Worm (Caenorhabditis elegans) whole organism, L1 larva: Measurements from ENCODE around the gene phf-30.

Source experiments
- C16A3.4 ChIP-seq: fragments of 150-350 bp; optimal IDR thresholded peaks from 2 replicates; lab custom pipeline; 2014; ENCODE audit warnings: missing biosample characterization, missing genetic modification characterization
- F16B12.6 ChIP-seq: fragments of 150-350 bp; optimal IDR thresholded peaks from 2 replicates; lab custom pipeline; 2014; ENCODE audit warnings: missing biosample characterization, missing genetic modification characterization
- Y116A8C.19 ChIP-seq: sonication (generic microtip); optimal IDR thresholded peaks from 2 replicates; lab custom pipeline; 2016; ENCODE audit warnings: missing compliant biosample characterization, missing genetic modification characterization, borderline replicate concordance
- aha-1 ChIP-seq: fragments of 150-350 bp; optimal IDR thresholded peaks from 2 replicates; lab custom pipeline; 2014; ENCODE audit warnings: missing biosample characterization, missing genetic modification characterization
- ama-1 ChIP-seq: fragments of 150-350 bp; optimal IDR thresholded peaks from 2 replicates; lab custom pipeline; 2014
- blmp-1 ChIP-seq: fragments of 150-350 bp; optimal IDR thresholded peaks from 2 replicates; lab custom pipeline; 2014; ENCODE audit warnings: missing biosample characterization, missing genetic modification characterization
- ceh-8 ChIP-seq: fragments of 200-800 bp; sonication (Bioruptor generic); optimal IDR thresholded peaks from 2 replicates; lab custom pipeline; 2018; ENCODE audit warnings: mild to moderate bottlenecking, missing genetic modification characterization, moderate library complexity, missing compliant biosample characterization
- ceh-82 ChIP-seq, 3 experiments: fragments of 150-350 bp in 1 of 3; sonication (generic microtip) in 2 of 3; optimal IDR thresholded peaks; 2 replicates each; lab custom pipeline; 2014 to 2017; ENCODE audit warnings: missing biosample characterization in 3 of 3, missing genetic modification characterization in 3 of 3
- ceh-88 ChIP-seq: fragments of 200-800 bp; sonication (Bioruptor generic); IDR thresholded peaks from 2 replicates; pipeline ENCODE4 v1.3.6; 2022; ENCODE audit warnings: missing genetic modification characterization, missing compliant biosample characterization
- ces-1 ChIP-seq: fragments of 150-350 bp; optimal IDR thresholded peaks from 2 replicates; lab custom pipeline; 2014; ENCODE audit warnings: missing biosample characterization, missing genetic modification reagents, missing genetic modification characterization
- dsc-1 ChIP-seq: sonication (generic microtip); optimal IDR thresholded peaks from 2 replicates; lab custom pipeline; 2016; ENCODE audit warnings: mild to moderate bottlenecking, missing genetic modification characterization, missing compliant biosample characterization
- efl-3 ChIP-seq: fragments of 200-800 bp; sonication (Bioruptor generic); optimal IDR thresholded peaks from 2 replicates; lab custom pipeline; 2018; ENCODE audit warnings: mild to moderate bottlenecking, missing genetic modification characterization, missing compliant biosample characterization
- egl-13 ChIP-seq: sonication (generic microtip); optimal IDR thresholded peaks from 2 replicates; lab custom pipeline; 2016; ENCODE audit warnings: missing genotype, missing genetic modification reagents, missing genetic modification characterization, missing compliant biosample characterization
- egl-27 ChIP-seq, 2 experiments: fragments of 150-350 bp in 1 of 2; sonication (generic microtip); optimal IDR thresholded peaks; 3 replicates each; lab custom pipeline; 2017 to 2018; ENCODE audit warnings: missing biosample characterization in 2 of 2, missing genetic modification characterization in 2 of 2, missing genetic modification reagents in 2 of 2
- elt-2 ChIP-seq: sonication (generic microtip); optimal IDR thresholded peaks from 2 replicates; lab custom pipeline; 2016; ENCODE audit warnings: missing genetic modification characterization, mild to moderate bottlenecking, inconsistent platforms, missing compliant biosample characterization, missing genetic modification reagents
- elt-3 ChIP-seq, 6 experiments: fragments of 150-350 bp in 1 of 6; sonication (generic microtip); optimal IDR thresholded peaks; 2 replicates each; lab custom pipeline; 2017 to 2018; ENCODE audit warnings: missing biosample characterization in 6 of 6, missing genetic modification characterization in 6 of 6, inconsistent platforms in 1 of 6
- fkh-8 ChIP-seq: sonication (generic microtip); optimal IDR thresholded peaks from 2 replicates; lab custom pipeline; 2016; ENCODE audit warnings: mild to moderate bottlenecking, missing genetic modification characterization, missing compliant biosample characterization
- grh-1 ChIP-seq: fragments of 200-800 bp; sonication (Bioruptor generic); IDR thresholded peaks from 2 replicates; pipeline ENCODE4 v1.3.6; 2022; ENCODE audit warnings: missing genetic modification reagents, missing genetic modification characterization, missing compliant biosample characterization
- hlh-4 ChIP-seq: sonication (generic microtip); optimal IDR thresholded peaks from 2 replicates; lab custom pipeline; 2016; ENCODE audit warnings: mild to moderate bottlenecking, missing genetic modification characterization, missing compliant biosample characterization
- isw-1 ChIP-seq: fragments of 200-800 bp; sonication (Bioruptor generic); IDR thresholded peaks from 2 replicates; pipeline ENCODE4 v1.3.6; 2022; ENCODE audit warnings: missing genetic modification characterization, missing compliant biosample characterization
- jun-1 ChIP-seq: fragments of 150-350 bp; optimal IDR thresholded peaks from 2 replicates; lab custom pipeline; 2014; ENCODE audit warnings: missing biosample characterization, missing genetic modification reagents, missing genetic modification characterization
- lin-13 ChIP-seq: fragments of 150-350 bp; optimal IDR thresholded peaks from 2 replicates; lab custom pipeline; 2014; ENCODE audit warnings: missing biosample characterization, missing genetic modification reagents, missing genetic modification characterization
- lin-14 ChIP-seq: fragments of 200-800 bp; sonication (Bioruptor generic); optimal IDR thresholded peaks from 2 replicates; lab custom pipeline; 2018; ENCODE audit warnings: mild to moderate bottlenecking, missing genetic modification characterization, moderate library complexity, missing compliant biosample characterization
- lin-35 ChIP-seq, 2 experiments: fragments of 150-350 bp; optimal IDR thresholded peaks; 2 replicates each; lab custom pipeline; 2014; ENCODE audit warnings: missing biosample characterization in 2 of 2, missing genetic modification characterization in 2 of 2, missing genetic modification reagents in 2 of 2
- lsy-2 ChIP-seq, 2 experiments: fragments of 150-350 bp; optimal IDR thresholded peaks; 2 replicates each; lab custom pipeline; 2014; ENCODE audit warnings: missing biosample characterization in 2 of 2, missing genetic modification characterization in 2 of 2
- mab-9 ChIP-seq: fragments of 200-800 bp; sonication (Bioruptor generic); IDR thresholded peaks from 2 replicates; pipeline ENCODE4 v1.3.6; 2022; ENCODE audit warnings: missing genetic modification reagents, missing genetic modification characterization, missing compliant biosample characterization
- mdl-1 ChIP-seq, 2 experiments: fragments of 150-350 bp; optimal IDR thresholded peaks; 2 replicates each; lab custom pipeline; 2014 to 2017; ENCODE audit warnings: missing biosample characterization in 2 of 2, missing genetic modification characterization in 2 of 2, inconsistent platforms in 1 of 2
- mef-2 ChIP-seq: fragments of 150-350 bp; optimal IDR thresholded peaks from 2 replicates; lab custom pipeline; 2014; ENCODE audit warnings: missing biosample characterization, missing genetic modification characterization
- nhr-11 ChIP-seq: fragments of 150-350 bp; optimal IDR thresholded peaks from 2 replicates; lab custom pipeline; 2014; ENCODE audit warnings: missing biosample characterization, missing genetic modification characterization
- nhr-20 ChIP-seq: sonication (generic microtip); optimal IDR thresholded peaks from 2 replicates; lab custom pipeline; 2016; ENCODE audit warnings: mild to moderate bottlenecking, missing genetic modification characterization, missing compliant biosample characterization
- nhr-237 ChIP-seq: fragments of 150-350 bp; optimal IDR thresholded peaks from 2 replicates; lab custom pipeline; 2014; ENCODE audit warnings: missing biosample characterization, missing genetic modification characterization
- nhr-28 ChIP-seq: fragments of 150-350 bp; optimal IDR thresholded peaks from 2 replicates; lab custom pipeline; 2014; ENCODE audit warnings: missing biosample characterization, missing genetic modification characterization
- nhr-47 ChIP-seq: sonication (generic microtip); optimal IDR thresholded peaks from 2 replicates; lab custom pipeline; 2016; ENCODE audit warnings: mild to moderate bottlenecking, missing genetic modification characterization, moderate library complexity, missing compliant biosample characterization
- nhr-76 ChIP-seq: sonication (generic microtip); optimal IDR thresholded peaks from 2 replicates; lab custom pipeline; 2017; ENCODE audit warnings: missing biosample characterization, missing genetic modification characterization
- nhr-77 ChIP-seq: fragments of 150-350 bp; optimal IDR thresholded peaks from 2 replicates; lab custom pipeline; 2014; ENCODE audit warnings: missing biosample characterization, missing genetic modification characterization
- nhr-85 ChIP-seq: sonication (generic microtip); peaks from one replicate; lab custom pipeline; 2016; ENCODE audit warnings: missing genetic modification characterization, inconsistent platforms, missing compliant biosample characterization
- nhr-90 ChIP-seq: sonication (generic microtip); optimal IDR thresholded peaks from 2 replicates; lab custom pipeline; 2016; ENCODE audit warnings: mild to moderate bottlenecking, missing genetic modification characterization, missing compliant biosample characterization; ENCODE audit not compliant: poor library complexity
- pag-3 ChIP-seq: sonication (generic microtip); optimal IDR thresholded peaks from 2 replicates; lab custom pipeline; 2017; ENCODE audit warnings: missing genetic modification characterization, mild to moderate bottlenecking, missing compliant biosample characterization, antibody characterized with exemption, borderline replicate concordance; ENCODE audit not compliant: insufficient read depth
- pqm-1 ChIP-seq: sonication (generic microtip); optimal IDR thresholded peaks from 3 replicates; lab custom pipeline; 2017; ENCODE audit warnings: missing biosample characterization, missing genetic modification characterization
- rnt-1 ChIP-seq: sonication (generic microtip); optimal IDR thresholded peaks from 2 replicates; lab custom pipeline; 2016; ENCODE audit warnings: mild to moderate bottlenecking, missing genetic modification characterization, moderate library complexity, missing compliant biosample characterization
- skn-1 ChIP-seq: fragments of 150-350 bp; optimal IDR thresholded peaks from 2 replicates; lab custom pipeline; 2014; ENCODE audit warnings: missing biosample characterization, missing genetic modification characterization
- snu-23 ChIP-seq: sonication (generic microtip); optimal IDR thresholded peaks from 2 replicates; lab custom pipeline; 2016; ENCODE audit warnings: missing genetic modification characterization, missing compliant biosample characterization
- sptf-1 ChIP-seq: fragments of 150-350 bp; optimal IDR thresholded peaks from 2 replicates; lab custom pipeline; 2014; ENCODE audit warnings: missing biosample characterization, missing genetic modification characterization
- sup-37 ChIP-seq: fragments of 200-800 bp; sonication (Bioruptor generic); optimal IDR thresholded peaks from 2 replicates; lab custom pipeline; 2018; ENCODE audit warnings: mild to moderate bottlenecking, missing genetic modification characterization, missing compliant biosample characterization
- swsn-7 ChIP-seq: sonication (generic microtip); optimal IDR thresholded peaks from 2 replicates; lab custom pipeline; 2016; ENCODE audit warnings: missing genetic modification characterization, missing compliant biosample characterization
- tlp-1 ChIP-seq: fragments of 150-350 bp; optimal IDR thresholded peaks from 2 replicates; lab custom pipeline; 2014; ENCODE audit warnings: missing biosample characterization, missing genetic modification characterization
- unc-30 ChIP-seq: sonication (generic microtip); optimal IDR thresholded peaks from 2 replicates; lab custom pipeline; 2017; ENCODE audit warnings: missing biosample characterization, missing genetic modification characterization
- unc-62 ChIP-seq: fragments of 150-350 bp; optimal IDR thresholded peaks from 2 replicates; lab custom pipeline; 2014; ENCODE audit warnings: missing biosample characterization, missing genetic modification reagents, missing genetic modification characterization
- unc-98 ChIP-seq: fragments of 200-800 bp; sonication (Bioruptor generic); IDR thresholded peaks from 2 replicates; pipeline ENCODE4 v1.3.6; 2022; ENCODE audit warnings: missing genetic modification characterization, missing compliant biosample characterization
- vab-15 ChIP-seq: sonication (generic microtip); optimal IDR thresholded peaks from 2 replicates; lab custom pipeline; 2017; ENCODE audit warnings: missing genotype, mild to moderate bottlenecking, missing genetic modification characterization, missing compliant biosample characterization
- zag-1 ChIP-seq: fragments of 150-350 bp; optimal IDR thresholded peaks from 2 replicates; lab custom pipeline; 2014; ENCODE audit warnings: missing biosample characterization, missing genetic modification characterization
- zip-4 ChIP-seq: fragments of 200-800 bp; sonication (Bioruptor generic); optimal IDR thresholded peaks from 2 replicates; lab custom pipeline; 2018; ENCODE audit warnings: mild to moderate bottlenecking, missing genetic modification characterization, moderate library complexity, missing compliant biosample characterization
- ztf-11 ChIP-seq, 2 experiments: sonication (generic microtip); optimal IDR thresholded peaks; 2 replicates each; lab custom pipeline; 2016 to 2017; ENCODE audit warnings: missing genetic modification characterization in 2 of 2, missing biosample characterization in 1 of 2, missing compliant biosample characterization in 1 of 2
- ztf-4 ChIP-seq: fragments of 150-350 bp; optimal IDR thresholded peaks from 2 replicates; lab custom pipeline; 2014; ENCODE audit warnings: missing biosample characterization, missing genetic modification characterization

The phf-30 gene

ce11 chrV:8445636-8446035, 23.2 kb upstream of the phf-30 start (continued):
- TF ChIP-seq elt-3 (tag; optimal IDR thresholded peaks at IDR 0.05; lab: Kevin White, UChicago) (peak in 3 of 6 experiments; percentile 24 to 53 (median 49)), fkh-8 (tag; lab: Kevin White, UChicago) (no peak), ztf-4 (tag; lab: Kevin White, UChicago) (no peak), efl-3 (GFP tag; lab: Kevin White, UChicago) (no peak), nhr-77 (tag; lab: Kevin White, UChicago) (peak; percentile 60), lin-14 (GFP tag; lab: Kevin White, UChicago) (peak; percentile 71), ztf-11 (tag; optimal IDR thresholded peaks at IDR 0.05; lab: Kevin White, UChicago) (no peak), unc-30 (tag; lab: Kevin White, UChicago) (no peak), pag-3 (tag; lab: Kevin White, UChicago) (no peak), nhr-20 (tag; lab: Kevin White, UChicago) (peak; percentile 53), egl-13 (no peak), zip-4 (GFP tag; lab: Kevin White, UChicago) (no peak), nhr-237 (tag; lab: Kevin White, UChicago) (no peak), nhr-76 (tag; lab: Kevin White, UChicago) (no peak), sup-37 (GFP tag; lab: Kevin White, UChicago) (no peak), blmp-1 (peak; percentile 78), zag-1 (tag; lab: Kevin White, UChicago) (no peak), ceh-8 (GFP tag; lab: Kevin White, UChicago) (no peak), pqm-1 (no peak), elt-2 (tag; lab: Kevin White, UChicago) (peak; percentile 51), F16B12.6 (tag; lab: Kevin White, UChicago) (no peak), nhr-90 (peak; percentile 41), nhr-28 (no peak), rnt-1 (no peak), swsn-7 (no peak), aha-1 (tag; lab: Kevin White, UChicago) (no peak), unc-62 (GFP tag; lab: Kevin White, UChicago) (no peak), lsy-2 (tag; optimal IDR thresholded peaks at IDR 0.05; lab: Kevin White, UChicago) (peak; percentile 5 to 62), vab-15 (tag; lab: Kevin White, UChicago) (no peak), grh-1 (GFP tag; lab: Robert Waterston, UW) (no peak), lin-35 (GFP tag; optimal IDR thresholded peaks at IDR 0.05; lab: Kevin White, UChicago) (peak; percentile 2 to 64), sptf-1 (tag; lab: Kevin White, UChicago) (no peak), lin-13 (no peak), ceh-82 (tag; optimal IDR thresholded peaks at IDR 0.05; lab: Kevin White, UChicago) (no peak), dsc-1 (tag; lab: Kevin White, UChicago) (no peak), C16A3.4 (tag; lab: Kevin White, UChicago) (peak; percentile 28), hlh-4 (tag; lab: Kevin White, UChicago) (no peak), nhr-11 (tag; lab: Kevin White, UChicago) (no peak), nhr-85 (tag; lab: Kevin White, UChicago) (peak; percentile 80), ama-1 (no peak), skn-1 (tag; lab: Kevin White, UChicago) (no peak), Y116A8C.19 (tag; lab: Kevin White, UChicago) (no peak), snu-23 (GFP tag; lab: Kevin White, UChicago) (peak; percentile 48), isw-1 (GFP tag; lab: Robert Waterston, UW) (no peak), mab-9 (no peak), mdl-1 (tag; optimal IDR thresholded peaks at IDR 0.05; lab: Kevin White, UChicago) (peak in 1 of 2 experiments; percentile 17), unc-98 (no peak), jun-1 (peak; percentile 43), ces-1 (no peak), egl-27 (tag; optimal IDR thresholded peaks at IDR 0.05; lab: Kevin White, UChicago) (no peak), mef-2 (tag; lab: Kevin White, UChicago) (no peak), tlp-1 (tag; lab: Kevin White, UChicago) (no peak), ceh-88 (GFP tag; lab: Robert Waterston, UW) (no peak), nhr-47 (no peak)
